Worm (Caenorhabditis elegans) whole organism, young adult: ENCODE measurements around the gene Y66C5A.2.

Experiments used
- B0035.1 ChIP-seq: sonication (generic microtip); optimal IDR thresholded peaks from 2 replicates; lab custom pipeline; 2016; ENCODE audit warnings: missing genetic modification characterization, mild to moderate bottlenecking, missing compliant biosample characterization, missing genotype, missing genetic modification reagents
- C06A6.2 ChIP-seq: fragments of 200-800 bp; sonication (Bioruptor generic); conservative IDR thresholded peaks from 2 replicates; pipeline ENCODE4 v1.3.6; 2022; ENCODE audit warnings: missing genetic modification characterization, missing compliant biosample characterization
- D2030.7 ChIP-seq: fragments of 200-800 bp; sonication (Bioruptor generic); IDR thresholded peaks from 2 replicates; pipeline ENCODE4 v1.3.6; 2022; ENCODE audit warnings: missing genetic modification reagents, missing genetic modification characterization, missing compliant biosample characterization
- F23B12.7 ChIP-seq: sonication (generic microtip); optimal IDR thresholded peaks from 2 replicates; lab custom pipeline; 2017; ENCODE audit warnings: missing genetic modification characterization, mild to moderate bottlenecking, missing compliant biosample characterization, antibody characterized with exemption, moderate library complexity; ENCODE audit not compliant: insufficient read depth
- F33H1.4 ChIP-seq: fragments of 200-800 bp; sonication (Bioruptor generic); IDR thresholded peaks from 2 replicates; pipeline ENCODE4 v1.3.6; 2022; ENCODE audit warnings: missing genetic modification reagents, missing genetic modification characterization, missing compliant biosample characterization
- F57A8.1 ChIP-seq: fragments of 200-800 bp; sonication (Bioruptor generic); optimal IDR thresholded peaks from 2 replicates; lab custom pipeline; 2018; ENCODE audit warnings: mild to moderate bottlenecking, missing genetic modification characterization, moderate library complexity, missing compliant biosample characterization
- T07F8.4 ChIP-seq: sonication (generic microtip); optimal IDR thresholded peaks from 2 replicates; lab custom pipeline; 2016; ENCODE audit warnings: mild to moderate bottlenecking, missing genetic modification characterization, moderate library complexity, missing compliant biosample characterization
- Y53F4B.3 ChIP-seq: fragments of 200-800 bp; sonication (Bioruptor generic); IDR thresholded peaks from 2 replicates; pipeline ENCODE4 v1.3.6; 2022; ENCODE audit warnings: missing genetic modification reagents, missing genetic modification characterization, missing compliant biosample characterization
- Y79H2A.3 ChIP-seq: fragments of 200-800 bp; sonication (Bioruptor generic); conservative IDR thresholded peaks from 2 replicates; pipeline ENCODE4 v1.3.6; 2022; ENCODE audit warnings: missing genetic modification reagents, missing genetic modification characterization, missing compliant biosample characterization
- aptf-2 ChIP-seq: fragments of 200-800 bp; sonication (Bioruptor generic); conservative IDR thresholded peaks from 2 replicates; pipeline ENCODE4 v1.3.6; 2022; ENCODE audit warnings: missing genetic modification reagents, missing genetic modification characterization, missing compliant biosample characterization
- aptf-3 ChIP-seq: fragments of 200-800 bp; sonication (Bioruptor generic); IDR thresholded peaks from 2 replicates; pipeline ENCODE4 v1.3.6; 2022; ENCODE audit warnings: missing genetic modification characterization, missing compliant biosample characterization
- attf-3 ChIP-seq: fragments of 200-800 bp; sonication (Bioruptor generic); conservative IDR thresholded peaks from 2 replicates; pipeline ENCODE4 v1.3.6; 2022; ENCODE audit warnings: missing genetic modification reagents, missing genetic modification characterization, missing compliant biosample characterization
- attf-5 ChIP-seq: fragments of 200-800 bp; sonication (Bioruptor generic); optimal IDR thresholded peaks from 2 replicates; lab custom pipeline; 2018; ENCODE audit warnings: mild to moderate bottlenecking, missing genetic modification characterization, missing compliant biosample characterization
- attf-6 ChIP-seq: fragments of 200-800 bp; sonication (Bioruptor generic); IDR thresholded peaks from 2 replicates; pipeline ENCODE4 v1.3.6; 2022; ENCODE audit warnings: missing genetic modification reagents, missing genetic modification characterization, missing compliant biosample characterization
- cebp-1 ChIP-seq, 2 experiments: fragments of 200-800 bp in 1 of 2; sonication (Bioruptor generic) in 1 of 2; sonication (generic microtip) in 1 of 2; IDR thresholded peaks in 1 of 2; optimal IDR thresholded peaks in 1 of 2; 2 replicates each; pipeline versions ENCODE4 v1.3.6 to Lab custom; 2017 to 2022; ENCODE audit warnings: missing compliant biosample characterization in 2 of 2, missing genetic modification characterization in 2 of 2, mild to moderate bottlenecking in 1 of 2, missing genetic modification reagents in 1 of 2, moderate library complexity in 1 of 2
- cebp-2 ChIP-seq: fragments of 200-800 bp; sonication (Bioruptor generic); IDR thresholded peaks from 2 replicates; pipeline ENCODE4 v1.3.6; 2022; ENCODE audit warnings: missing genetic modification characterization, missing compliant biosample characterization
- ceh-100 ChIP-seq: fragments of 200-800 bp; sonication (Bioruptor generic); IDR thresholded peaks from 2 replicates; pipeline ENCODE4 v1.3.6; 2022; ENCODE audit warnings: missing genetic modification reagents, missing genetic modification characterization, missing compliant biosample characterization
- ceh-91 ChIP-seq: fragments of 200-800 bp; sonication (Bioruptor generic); IDR thresholded peaks from 2 replicates; pipeline ENCODE4 v1.3.6; 2022; ENCODE audit warnings: missing genetic modification reagents, missing genetic modification characterization, missing compliant biosample characterization
- chd-7 ChIP-seq: sonication (generic microtip); optimal IDR thresholded peaks from 2 replicates; lab custom pipeline; 2016; ENCODE audit warnings: mild to moderate bottlenecking, missing genetic modification characterization, moderate library complexity, missing compliant biosample characterization
- dox-1 ChIP-seq: fragments of 200-800 bp; sonication (Bioruptor generic); IDR thresholded peaks from 2 replicates; pipeline ENCODE4 v1.3.6; 2022; ENCODE audit warnings: missing genetic modification reagents, missing genetic modification characterization, missing compliant biosample characterization
- dpff-1 ChIP-seq: sonication (generic microtip); optimal IDR thresholded peaks from 2 replicates; lab custom pipeline; 2017; ENCODE audit warnings: mild to moderate bottlenecking, missing genetic modification characterization, missing compliant biosample characterization
- efl-1 ChIP-seq: fragments of 150-350 bp; optimal IDR thresholded peaks from 2 replicates; lab custom pipeline; 2014; ENCODE audit warnings: missing biosample characterization, missing genetic modification reagents, missing genetic modification characterization
- egrh-3 ChIP-seq: fragments of 200-800 bp; sonication (Bioruptor generic); IDR thresholded peaks from 2 replicates; pipeline ENCODE4 v1.3.6; 2022; ENCODE audit warnings: missing genetic modification reagents, missing genetic modification characterization, missing compliant biosample characterization
- ekl-4 ChIP-seq: fragments of 200-800 bp; sonication (Bioruptor generic); IDR thresholded peaks from 2 replicates; pipeline ENCODE4 v1.3.6; 2022; ENCODE audit warnings: missing genetic modification reagents, missing genetic modification characterization, missing compliant biosample characterization
- ets-4 ChIP-seq: fragments of 200-800 bp; sonication (Bioruptor generic); optimal IDR thresholded peaks from 2 replicates; lab custom pipeline; 2018; ENCODE audit warnings: mild to moderate bottlenecking, missing genetic modification characterization, missing compliant biosample characterization
- him-1 ChIP-seq: sonication (generic microtip); optimal IDR thresholded peaks from 2 replicates; lab custom pipeline; 2016; ENCODE audit warnings: missing genotype, missing genetic modification reagents, missing genetic modification characterization, missing compliant biosample characterization
- hlh-26 ChIP-seq: fragments of 200-800 bp; sonication (Bioruptor generic); conservative IDR thresholded peaks from 2 replicates; pipeline ENCODE4 v1.3.6; 2022; ENCODE audit warnings: missing genetic modification reagents, missing genetic modification characterization, missing compliant biosample characterization
- hmg-1.2 ChIP-seq: fragments of 200-800 bp; sonication (Bioruptor generic); IDR thresholded peaks from 2 replicates; pipeline ENCODE4 v1.3.6; 2022; ENCODE audit warnings: missing genetic modification reagents, missing genetic modification characterization, missing compliant biosample characterization
- let-526 ChIP-seq: fragments of 200-800 bp; sonication (Bioruptor generic); IDR thresholded peaks from 2 replicates; pipeline ENCODE4 v1.3.6; 2022; ENCODE audit warnings: missing genetic modification reagents, missing genetic modification characterization, missing compliant biosample characterization
- lin-35 ChIP-seq, 3 experiments: fragments of 150-350 bp in 2 of 3; sonication (generic microtip) in 1 of 3; optimal IDR thresholded peaks; 2 replicates each; lab custom pipeline; 2014 to 2018; ENCODE audit warnings: missing biosample characterization in 3 of 3, missing genetic modification characterization in 3 of 3, missing genetic modification reagents in 3 of 3
- lin-40 ChIP-seq: sonication (generic microtip); optimal IDR thresholded peaks from 2 replicates; lab custom pipeline; 2016; ENCODE audit warnings: missing genetic modification characterization, mild to moderate bottlenecking, missing compliant biosample characterization, missing genotype, missing genetic modification reagents
- madf-6 ChIP-seq: fragments of 200-800 bp; sonication (Bioruptor generic); IDR thresholded peaks from 2 replicates; pipeline ENCODE4 v1.3.6; 2022; ENCODE audit warnings: missing genetic modification reagents, missing genetic modification characterization, missing compliant biosample characterization
- madf-8 ChIP-seq: fragments of 200-800 bp; sonication (Bioruptor generic); conservative IDR thresholded peaks from 2 replicates; pipeline ENCODE4 v1.3.6; 2022; ENCODE audit warnings: missing genetic modification reagents, missing genetic modification characterization, missing compliant biosample characterization
- nfya-2 ChIP-seq: fragments of 200-800 bp; sonication (Bioruptor generic); IDR thresholded peaks from 2 replicates; pipeline ENCODE4 v1.3.6; 2022; ENCODE audit warnings: missing genetic modification reagents, missing genetic modification characterization, missing compliant biosample characterization
- nfyb-1 ChIP-seq: fragments of 200-800 bp; sonication (Bioruptor generic); IDR thresholded peaks from 2 replicates; pipeline ENCODE4 v1.3.6; 2022; ENCODE audit warnings: missing genetic modification reagents, missing genetic modification characterization, missing compliant biosample characterization
- nhr-27 ChIP-seq: fragments of 200-800 bp; sonication (Bioruptor generic); optimal IDR thresholded peaks from 2 replicates; lab custom pipeline; 2018; ENCODE audit warnings: mild to moderate bottlenecking, missing genetic modification characterization, moderate library complexity, missing compliant biosample characterization
- nhr-80 ChIP-seq: sonication (generic microtip); optimal IDR thresholded peaks from 2 replicates; lab custom pipeline; 2016; ENCODE audit warnings: missing genetic modification characterization, missing compliant biosample characterization
- nhr-90 ChIP-seq: sonication (generic microtip); optimal IDR thresholded peaks from 2 replicates; lab custom pipeline; 2016; ENCODE audit warnings: missing genotype, mild to moderate bottlenecking, missing genetic modification characterization, missing compliant biosample characterization
- pbrm-1 ChIP-seq: fragments of 200-800 bp; sonication (Bioruptor generic); IDR thresholded peaks from 2 replicates; pipeline ENCODE4 v1.3.6; 2022; ENCODE audit warnings: missing genetic modification reagents, missing genetic modification characterization, missing compliant biosample characterization
- snpc-1.1 ChIP-seq: sonication (generic microtip); optimal IDR thresholded peaks from 2 replicates; lab custom pipeline; 2017; ENCODE audit warnings: missing genetic modification characterization, mild to moderate bottlenecking, missing compliant biosample characterization, antibody characterized with exemption, moderate library complexity, missing genotype, missing genetic modification reagents; ENCODE audit not compliant: insufficient read depth
- snpc-3.4 ChIP-seq: sonication (generic microtip); optimal IDR thresholded peaks from 2 replicates; lab custom pipeline; 2017; ENCODE audit warnings: missing genetic modification characterization, mild to moderate bottlenecking, missing compliant biosample characterization, antibody characterized with exemption, moderate library complexity, missing genotype, missing genetic modification reagents
- snpc-4 ChIP-seq, 5 experiments: fragments of 150-350 bp in 1 of 5; sonication (generic microtip) in 4 of 5; optimal IDR thresholded peaks; 2 replicates each; lab custom pipeline; 2014 to 2018; ENCODE audit warnings: missing genetic modification characterization in 5 of 5, missing biosample characterization in 3 of 5, antibody characterized with exemption in 2 of 5, mild to moderate bottlenecking in 2 of 5, missing compliant biosample characterization in 2 of 5, missing genotype in 2 of 5, moderate library complexity in 2 of 5, missing genetic modification reagents in 1 of 5
- somi-1 ChIP-seq: fragments of 200-800 bp; sonication (Bioruptor generic); optimal IDR thresholded peaks from 2 replicates; lab custom pipeline; 2018; ENCODE audit warnings: mild to moderate bottlenecking, missing genetic modification characterization, missing compliant biosample characterization
- zfh-2 ChIP-seq: fragments of 200-800 bp; sonication (Bioruptor generic); conservative IDR thresholded peaks from 2 replicates; pipeline ENCODE4 v1.3.6; 2022; ENCODE audit warnings: missing genetic modification reagents, missing genetic modification characterization, missing compliant biosample characterization
- ztf-18 ChIP-seq: sonication (generic microtip); optimal IDR thresholded peaks from 2 replicates; lab custom pipeline; 2016; ENCODE audit warnings: missing genotype, mild to moderate bottlenecking, missing genetic modification characterization, missing compliant biosample characterization
- ztf-25 ChIP-seq: fragments of 200-800 bp; sonication (Bioruptor generic); IDR thresholded peaks from 2 replicates; pipeline ENCODE4 v1.3.6; 2022; ENCODE audit warnings: missing genetic modification reagents, missing genetic modification characterization, missing compliant biosample characterization
- ztf-28 ChIP-seq: fragments of 200-800 bp; sonication (Bioruptor generic); IDR thresholded peaks from 2 replicates; pipeline ENCODE4 v1.3.6; 2022; ENCODE audit warnings: missing genetic modification reagents, missing genetic modification characterization, missing compliant biosample characterization

Gene Y66C5A.2

ce11 chrX:14478193-14478592, 17.7 kb downstream of the Y66C5A.2 start (continued):
- TF ChIP-seq efl-1 (GFP tag; lab: Kevin White, UChicago) (no peak), zfh-2 (GFP tag; lab: Robert Waterston, UW) (no peak), F57A8.1 (GFP tag; lab: Kevin White, UChicago) (no peak), ceh-91 (GFP tag; lab: Robert Waterston, UW) (no peak), nfya-2 (GFP tag; lab: Robert Waterston, UW) (no peak), ztf-28 (GFP tag; lab: Robert Waterston, UW) (no peak), nfyb-1 (GFP tag; lab: Robert Waterston, UW) (no peak), lin-35 (GFP tag; optimal IDR thresholded peaks at IDR 0.05; lab: Kevin White, UChicago) (peak in 1 of 3 experiments; percentile 19), somi-1 (GFP tag; lab: Kevin White, UChicago) (no peak), ztf-25 (GFP tag; lab: Robert Waterston, UW) (0 out of 2 replicates have a peak, but pooled peaks have one; percentile 16), madf-6 (GFP tag; lab: Robert Waterston, UW) (no peak), aptf-3 (GFP tag; lab: Robert Waterston, UW) (no peak), dox-1 (GFP tag; lab: Robert Waterston, UW) (no peak), cebp-2 (GFP tag; lab: Robert Waterston, UW) (no peak), lin-40 (tag; lab: Kevin White, UChicago) (peak; percentile 22), Y53F4B.3 (no peak), egrh-3 (GFP tag; lab: Robert Waterston, UW) (no peak), nhr-80 (no peak), hlh-26 (GFP tag; lab: Robert Waterston, UW) (no peak), aptf-2 (GFP tag; lab: Robert Waterston, UW) (no peak), F33H1.4 (no peak), hmg-1.2 (GFP tag; lab: Robert Waterston, UW) (peak; percentile 10; the same call in 1 of the 2 replicates), cebp-1 (GFP tag; IDR thresholded peaks at IDR 0.05; lab: Robert Waterston, UW) (peak; percentile 61; the same call in 1 of the 2 replicates), cebp-1 (tag; optimal IDR thresholded peaks at IDR 0.05; lab: Kevin White, UChicago) (peak; percentile 93), pbrm-1 (no peak), chd-7 (no peak), Y79H2A.3 (GFP tag; lab: Robert Waterston, UW) (no peak), nhr-90 (tag; lab: Kevin White, UChicago) (no peak), attf-3 (no peak), let-526 (no peak), ztf-18 (tag; lab: Kevin White, UChicago) (no peak), snpc-3.4 (tag; lab: Kevin White, UChicago) (peak; percentile 60), him-1 (no peak), madf-8 (GFP tag; lab: Robert Waterston, UW) (no peak), ekl-4 (GFP tag; lab: Robert Waterston, UW) (no peak), D2030.7 (GFP tag; lab: Robert Waterston, UW) (no peak; the same call in 1 of the 2 replicates), C06A6.2 (GFP tag; lab: Robert Waterston, UW) (no peak), dpff-1 (tag; lab: Kevin White, UChicago) (no peak), attf-5 (GFP tag; lab: Kevin White, UChicago) (no peak), T07F8.4 (tag; lab: Kevin White, UChicago) (no peak), ceh-100 (GFP tag; lab: Robert Waterston, UW) (no peak), nhr-27 (tag; lab: Kevin White, UChicago) (no peak), attf-6 (no peak), ets-4 (GFP tag; lab: Kevin White, UChicago) (no peak), snpc-4 (GFP tag; optimal IDR thresholded peaks at IDR 0.05; lab: Kevin White, UChicago) (peak; percentile 96), snpc-4 (tag; optimal IDR thresholded peaks at IDR 0.05; lab: Kevin White, UChicago) (peak; percentile 92 to 98 (median 97)), F23B12.7 (tag; lab: Kevin White, UChicago) (no peak), B0035.1 (no peak), snpc-1.1 (peak; percentile 85)
